Worm (Caenorhabditis elegans) whole organism, L4 larva: ENCODE results near the gene igcm-4.

ENCODE experiments used
- lin-13 ChIP-seq: fragments of 150-350 bp; optimal IDR thresholded peaks from 2 replicates; lab custom pipeline; 2014; ENCODE audit warnings: missing biosample characterization, missing genetic modification reagents, missing genetic modification characterization
- lin-39 ChIP-seq: fragments of 150-350 bp; optimal IDR thresholded peaks from 2 replicates; lab custom pipeline; 2014; ENCODE audit warnings: missing biosample characterization, missing genetic modification reagents, missing genetic modification characterization
- nhr-237 ChIP-seq: sonication (generic microtip); optimal IDR thresholded peaks from 2 replicates; lab custom pipeline; 2017; ENCODE audit warnings: missing biosample characterization, missing genetic modification characterization
- skn-1 ChIP-seq: fragments of 150-350 bp; optimal IDR thresholded peaks from 2 replicates; lab custom pipeline; 2014; ENCODE audit warnings: missing biosample characterization, missing genetic modification characterization
- unc-130 ChIP-seq: sonication (generic microtip); optimal IDR thresholded peaks from 2 replicates; lab custom pipeline; 2016; ENCODE audit warnings: missing genetic modification reagents, missing genetic modification characterization, missing compliant biosample characterization
- zag-1 ChIP-seq: fragments of 150-350 bp; optimal IDR thresholded peaks from 2 replicates; lab custom pipeline; 2014; ENCODE audit warnings: missing biosample characterization, missing genetic modification characterization
- zfp-2 ChIP-seq: sonication (generic microtip); optimal IDR thresholded peaks from 2 replicates; lab custom pipeline; 2016; ENCODE audit warnings: mild to moderate bottlenecking, missing genetic modification characterization, missing compliant biosample characterization

ce11 chrX:2044541-2045168 lies 1.5 kb downstream of the igcm-4 start:
- TF ChIP-seq unc-130 (GFP tag; lab: Kevin White, UChicago) (no peak), skn-1 (no peak), lin-39 (tag; lab: Kevin White, UChicago) (no peak), nhr-237 (no peak), zfp-2 (no peak), zag-1 (tag; lab: Kevin White, UChicago) (no peak), lin-13 (no peak)
